Fruit fly (Drosophila melanogaster) whole organism, embryonic: Measurements from ENCODE around the gene erm.

ENCODE experiments used
- Bdp1 ChIP-seq: fragments of 200-800 bp; sonication (Bioruptor generic); optimal IDR thresholded peaks from 3 replicates; lab custom pipeline; 2016; ENCODE audit warnings: missing biosample characterization, missing genetic modification characterization
- Bgb ChIP-seq: fragments of 200-800 bp; sonication (Bioruptor generic); IDR thresholded peaks from 2 replicates; pipeline ENCODE4 v1.3.6; 2022; ENCODE audit warnings: missing biosample characterization, missing genetic modification characterization; ENCODE audit not compliant: partially characterized antibody
- CG11695 ChIP-seq: fragments of 200-800 bp; sonication (Bioruptor generic); IDR thresholded peaks from 3 replicates; pipeline ENCODE4 v1.3.6; 2022; ENCODE audit warnings: missing biosample characterization, missing genetic modification characterization
- CG12391 ChIP-seq: fragments of 200-800 bp; sonication (Bioruptor generic); optimal IDR thresholded peaks from 3 replicates; lab custom pipeline; 2018; ENCODE audit warnings: missing biosample characterization, mild to moderate bottlenecking, missing genetic modification characterization, moderate library complexity
- CG17186 ChIP-seq: fragments of 200-800 bp; sonication (Bioruptor generic); optimal IDR thresholded peaks from 3 replicates; lab custom pipeline; 2017; ENCODE audit warnings: missing biosample characterization, missing genetic modification reagents, missing genetic modification characterization
- CG17385 ChIP-seq: fragments of 200-800 bp; sonication (Bioruptor generic); optimal IDR thresholded peaks from 3 replicates; lab custom pipeline; 2018; ENCODE audit warnings: missing biosample characterization, mild to moderate bottlenecking, missing genetic modification characterization
- CG2712 ChIP-seq: fragments of 200-800 bp; optimal IDR thresholded peaks from 3 replicates; lab custom pipeline; 2019; ENCODE audit warnings: missing biosample characterization, mild to moderate bottlenecking, missing genetic modification characterization, moderate library complexity
- CG31441 ChIP-seq: fragments of 200-800 bp; sonication (Bioruptor generic); IDR thresholded peaks from 2 replicates; pipeline ENCODE4 v1.3.6; 2022; ENCODE audit warnings: missing biosample characterization, missing genetic modification characterization
- CG42726 ChIP-seq: fragments of 200-800 bp; sonication (Bioruptor generic); IDR thresholded peaks from 2 replicates; pipeline ENCODE4 v1.3.6; 2022; ENCODE audit warnings: missing biosample characterization, missing genetic modification characterization; ENCODE audit not compliant: partially characterized antibody
- CG4360 ChIP-seq: fragments of 200-800 bp; sonication (Bioruptor generic); IDR thresholded peaks from 2 replicates; pipeline ENCODE4 v1.3.6; 2022; ENCODE audit warnings: missing biosample characterization, missing genetic modification characterization
- CG6689 ChIP-seq: fragments of 200-800 bp; sonication (Bioruptor generic); IDR thresholded peaks from 2 replicates; pipeline ENCODE4 v1.3.6; 2022; ENCODE audit warnings: missing biosample characterization, missing genetic modification characterization
- CG6791 ChIP-seq: fragments of 200-800 bp; sonication (Bioruptor generic); IDR thresholded peaks from 3 replicates; pipeline ENCODE4 v1.3.6; 2022; ENCODE audit warnings: missing biosample characterization, missing genetic modification characterization; ENCODE audit not compliant: partially characterized antibody
- CG7928 ChIP-seq: fragments of 200-800 bp; sonication (Bioruptor generic); optimal IDR thresholded peaks from 2 replicates; lab custom pipeline; 2017; ENCODE audit warnings: missing biosample characterization, mild to moderate bottlenecking, missing genetic modification characterization
- CG7963 ChIP-seq: fragments of 200-800 bp; sonication (Bioruptor generic); IDR thresholded peaks from 3 replicates; pipeline ENCODE4 v1.3.6; 2022; ENCODE audit warnings: missing biosample characterization, missing genetic modification characterization; ENCODE audit not compliant: partially characterized antibody
- CG8924 ChIP-seq: fragments of 200-800 bp; optimal IDR thresholded peaks from 3 replicates; lab custom pipeline; 2019; ENCODE audit warnings: missing biosample characterization, mild to moderate bottlenecking, missing genetic modification characterization, moderate library complexity
- Dll ChIP-seq: fragments of 200-800 bp; sonication (Bioruptor generic); IDR thresholded peaks from 4 replicates; pipeline ENCODE4 v1.3.6; 2022; ENCODE audit warnings: missing biosample characterization, missing genetic modification characterization; ENCODE audit not compliant: partially characterized antibody
- Doc3 ChIP-seq: fragments of 200-800 bp; sonication (Bioruptor generic); IDR thresholded peaks from 3 replicates; pipeline ENCODE4 v1.3.6; 2022; ENCODE audit warnings: missing biosample characterization, missing genetic modification characterization; ENCODE audit not compliant: partially characterized antibody
- HHEX ChIP-seq: fragments of 200-800 bp; sonication (Bioruptor generic); optimal IDR thresholded peaks from 3 replicates; lab custom pipeline; 2017; ENCODE audit warnings: missing biosample characterization, mild to moderate bottlenecking, missing genetic modification characterization, missing genetic modification reagents
- HLH4C ChIP-seq: fragments of 200-800 bp; sonication (Bioruptor generic); IDR thresholded peaks from 3 replicates; pipeline ENCODE4 v1.3.6; 2022; ENCODE audit warnings: missing biosample characterization, missing genetic modification characterization; ENCODE audit not compliant: partially characterized antibody
- HLHmδ ChIP-seq: fragments of 200-800 bp; sonication (Bioruptor generic); optimal IDR thresholded peaks from 2 replicates; lab custom pipeline; 2018; ENCODE audit warnings: missing biosample characterization, mild to moderate bottlenecking, missing genetic modification characterization, moderate library complexity
- Kr ChIP-seq: fragments of 200-800 bp; sonication (Bioruptor generic); optimal IDR thresholded peaks from 2 replicates; lab custom pipeline; 2017; ENCODE audit warnings: missing biosample characterization, mild to moderate bottlenecking, missing genetic modification characterization
- Lhr ChIP-seq: fragments of 200-800 bp; sonication (Bioruptor generic); optimal IDR thresholded peaks from 3 replicates; lab custom pipeline; 2017; ENCODE audit warnings: mild to moderate bottlenecking, missing biosample characterization, missing genetic modification reagents, missing genetic modification characterization
- Myb ChIP-seq: fragments of 200-800 bp; sonication (Bioruptor generic); optimal IDR thresholded peaks from 2 replicates; lab custom pipeline; 2016; ENCODE audit warnings: missing biosample characterization, missing genetic modification characterization
- NK7.1 ChIP-seq: fragments of 200-800 bp; sonication (Bioruptor generic); optimal IDR thresholded peaks from 3 replicates; lab custom pipeline; 2016; ENCODE audit warnings: missing biosample characterization, missing genetic modification characterization
- Taf1 ChIP-seq: fragments of 200-800 bp; sonication (Bioruptor generic); IDR thresholded peaks from 2 replicates; pipeline ENCODE4 v1.3.6; 2022; ENCODE audit warnings: missing biosample characterization, missing genetic modification characterization
- amos ChIP-seq: fragments of 200-800 bp; sonication (Bioruptor generic); IDR thresholded peaks from 2 replicates; pipeline ENCODE4 v1.3.6; 2022; ENCODE audit warnings: missing biosample characterization, missing genetic modification characterization; ENCODE audit not compliant: partially characterized antibody
- bbx ChIP-seq: fragments of 200-800 bp; sonication (Bioruptor generic); IDR thresholded peaks from 2 replicates; pipeline ENCODE4 v1.3.6; 2022; ENCODE audit warnings: missing biosample characterization, missing genetic modification characterization; ENCODE audit not compliant: partially characterized antibody
- caup ChIP-seq: fragments of 200-800 bp; sonication (Bioruptor generic); optimal IDR thresholded peaks from 3 replicates; lab custom pipeline; 2017; ENCODE audit warnings: missing biosample characterization, mild to moderate bottlenecking, missing genetic modification characterization, moderate library complexity; ENCODE audit not compliant: severe bottlenecking
- chinmo ChIP-seq: fragments of 200-800 bp; sonication (Bioruptor generic); IDR thresholded peaks from 4 replicates; pipeline ENCODE4 v1.3.6; 2022; ENCODE audit warnings: missing biosample characterization, missing genetic modification characterization; ENCODE audit not compliant: partially characterized antibody
- dysf ChIP-seq: fragments of 200-800 bp; sonication (Bioruptor generic); IDR thresholded peaks from 3 replicates; pipeline ENCODE4 v1.3.6; 2022; ENCODE audit warnings: missing biosample characterization, missing genetic modification characterization
- exex ChIP-seq: fragments of 200-800 bp; sonication (Bioruptor generic); optimal IDR thresholded peaks from 4 replicates; lab custom pipeline; 2018; ENCODE audit warnings: missing biosample characterization, mild to moderate bottlenecking, missing genetic modification characterization, moderate library complexity
- fru ChIP-seq: fragments of >200 bp; optimal IDR thresholded peaks from 2 replicates; lab custom pipeline; 2017
- gfzf ChIP-seq: fragments of 200-800 bp; sonication (Bioruptor generic); optimal IDR thresholded peaks from 2 replicates; lab custom pipeline; 2016; ENCODE audit warnings: missing biosample characterization, mild to moderate bottlenecking, missing genetic modification characterization, moderate library complexity
- gsb ChIP-seq: fragments of 200-800 bp; sonication (Bioruptor generic); IDR thresholded peaks from 2 replicates; pipeline ENCODE4 v1.3.6; 2022; ENCODE audit warnings: missing biosample characterization, missing genetic modification characterization
- hb ChIP-seq: fragments of 200-800 bp; sonication (Bioruptor generic); IDR thresholded peaks from 3 replicates; pipeline ENCODE4 v1.3.6; 2022; ENCODE audit warnings: missing biosample characterization, missing genetic modification characterization; ENCODE audit not compliant: partially characterized antibody
- nerfin-1 ChIP-seq: fragments of 200-800 bp; sonication (Bioruptor generic); optimal IDR thresholded peaks from 3 replicates; lab custom pipeline; 2019; ENCODE audit warnings: missing biosample characterization, mild to moderate bottlenecking, missing genetic modification characterization, moderate library complexity
- nmo ChIP-seq: fragments of 200-800 bp; sonication (Bioruptor generic); optimal IDR thresholded peaks from 2 replicates; lab custom pipeline; 2018; ENCODE audit warnings: missing biosample characterization, mild to moderate bottlenecking, missing genetic modification characterization, moderate library complexity
- phol ChIP-seq: fragments of 200-800 bp; sonication (Bioruptor generic); optimal IDR thresholded peaks from 3 replicates; lab custom pipeline; 2018; ENCODE audit warnings: missing biosample characterization, mild to moderate bottlenecking, missing genetic modification characterization, moderate library complexity
- ranshi ChIP-seq: fragments of 200-800 bp; sonication (Bioruptor generic); IDR thresholded peaks from 2 replicates; pipeline ENCODE4 v1.3.6; 2022; ENCODE audit warnings: missing biosample characterization, missing genetic modification characterization
- schlank ChIP-seq: fragments of 200-800 bp; sonication (Bioruptor generic); optimal IDR thresholded peaks from 2 replicates; lab custom pipeline; 2018; ENCODE audit warnings: missing biosample characterization, mild to moderate bottlenecking, missing genetic modification characterization
- sens ChIP-seq: fragments of 200-800 bp; sonication (Bioruptor generic); peaks from one replicate; lab custom pipeline; 2016; ENCODE audit warnings: missing biosample characterization, missing genetic modification characterization
- stwl ChIP-seq: fragments of 200-800 bp; sonication (Bioruptor generic); optimal IDR thresholded peaks from 3 replicates; lab custom pipeline; 2018; ENCODE audit warnings: missing biosample characterization, mild to moderate bottlenecking, missing genetic modification characterization, moderate library complexity
- tin ChIP-seq: fragments of 200-800 bp; sonication (Bioruptor generic); optimal IDR thresholded peaks from 3 replicates; lab custom pipeline; 2016; ENCODE audit warnings: missing biosample characterization, missing genetic modification characterization
- tna ChIP-seq: fragments of 200-800 bp; sonication (Bioruptor generic); IDR thresholded peaks from 2 replicates; pipeline ENCODE4 v1.3.6; 2022; ENCODE audit warnings: missing biosample characterization, missing genetic modification characterization; ENCODE audit not compliant: partially characterized antibody
- unc-4 ChIP-seq: fragments of 200-800 bp; sonication (Bioruptor generic); IDR thresholded peaks from 2 replicates; pipeline ENCODE4 v1.3.6; 2022; ENCODE audit warnings: missing biosample characterization, missing genetic modification characterization; ENCODE audit not compliant: partially characterized antibody
- zen ChIP-seq: fragments of 200-800 bp; sonication (Bioruptor generic); optimal IDR thresholded peaks from 3 replicates; lab custom pipeline; 2018; ENCODE audit warnings: missing biosample characterization, mild to moderate bottlenecking, missing genetic modification characterization, moderate library complexity

Gene erm

DNA sequence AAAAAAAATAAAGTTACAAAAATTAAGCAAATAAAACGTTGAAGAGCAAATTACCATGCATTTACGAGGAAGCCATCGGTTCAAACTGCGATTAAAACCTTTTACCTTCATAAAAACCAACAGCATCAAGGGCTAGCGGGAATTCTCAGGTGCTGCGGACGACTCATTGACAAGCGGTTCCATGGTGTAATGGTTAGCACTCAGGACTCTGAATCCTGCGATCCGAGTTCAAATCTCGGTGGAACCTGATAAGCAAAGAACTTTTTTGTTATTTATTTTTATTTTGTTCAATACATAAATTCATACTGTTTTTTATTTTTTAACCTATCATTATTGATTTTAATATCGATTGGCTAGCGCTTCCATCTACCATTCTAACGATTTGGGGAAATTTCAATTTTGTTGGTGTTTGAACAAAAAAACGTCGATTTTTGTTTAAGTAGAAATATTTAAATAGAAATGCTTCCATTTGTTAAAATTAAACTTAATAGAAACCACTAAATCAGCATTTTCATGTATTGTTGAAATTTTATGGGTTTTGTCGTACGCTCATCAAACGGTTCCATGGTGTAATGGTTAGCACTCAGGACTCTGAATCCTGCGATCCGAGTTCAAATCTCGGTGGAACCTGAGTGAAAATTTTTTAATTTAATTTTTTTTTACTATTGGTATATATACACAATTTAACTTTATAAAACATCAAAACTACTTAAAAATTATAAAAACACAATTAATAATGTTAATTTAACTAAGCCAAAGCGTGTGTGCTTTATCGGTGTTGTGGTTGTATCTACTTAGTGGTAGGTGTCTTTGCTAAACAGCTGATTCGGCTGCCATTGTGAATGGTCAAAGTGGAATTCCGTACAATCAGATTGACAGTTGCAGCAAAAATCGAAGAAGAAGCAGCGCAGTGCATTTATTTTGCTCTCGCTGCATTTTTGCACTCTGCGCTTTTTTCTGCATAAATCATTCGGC is 39.1 kb upstream of the erm start, which contains the start of gene CG4238:
TSS of gene CG4238 (plus strand) at position 880 of the 975 bp plus-strand sequence.
- TF ChIP-seq Dll: peak; percentile 52; the same call in 1 of the 4 replicates
- peak; percentile 69 for TF ChIP-seq bbx (GFP tag; lab: Robert Waterston, UW)
- peak; percentile 39; the same call in 1 of the 2 replicates for TF ChIP-seq unc-4 (GFP tag; lab: Robert Waterston, UW)
- TF ChIP-seq Lhr: peak; percentile 1
- peak; percentile 16 for TF ChIP-seq CG8924 (tag; lab: Kevin White, UChicago)
- TF ChIP-seq dysf (GFP tag; lab: Robert Waterston, UW): no peak
- peak; percentile 69 for TF ChIP-seq Bgb (GFP tag; lab: Robert Waterston, UW)
- TF ChIP-seq CG6689 (GFP tag; lab: Robert Waterston, UW): no peak
- TF ChIP-seq CG31441 (GFP tag; lab: Robert Waterston, UW): 0 out of 2 replicates have a peak, but pooled peaks have one; percentile 28
- peak; percentile 22 for TF ChIP-seq nmo (GFP tag; lab: Kevin White, UChicago)
- no peak for TF ChIP-seq schlank (tag; lab: Kevin White, UChicago)
- TF ChIP-seq Taf1 (GFP tag; lab: Robert Waterston, UW): no peak
- peak; percentile 50 for TF ChIP-seq CG7963 (GFP tag; lab: Robert Waterston, UW)
- TF ChIP-seq HHEX: no peak
- TF ChIP-seq HLHmδ: no peak
- peak; percentile 100 for TF ChIP-seq CG2712 (tag; lab: Kevin White, UChicago)
- 0 out of 2 replicates have a peak, but pooled peaks have one; percentile 12 for TF ChIP-seq CG4360
- TF ChIP-seq ranshi (GFP tag; lab: Robert Waterston, UW): no peak
- TF ChIP-seq caup (GFP tag; lab: Kevin White, UChicago): no peak
- TF ChIP-seq CG12391 (tag; lab: Kevin White, UChicago): peak; percentile 54
- TF ChIP-seq stwl (tag; lab: Kevin White, UChicago): peak; percentile 55
- peak; percentile 55 for TF ChIP-seq zen (tag; lab: Kevin White, UChicago)
- no peak for TF ChIP-seq CG7928 (GFP tag; lab: Kevin White, UChicago)
- peak; percentile 83; the same call in 3 of the 4 replicates for TF ChIP-seq chinmo (GFP tag; lab: Robert Waterston, UW)
- no peak; the same call in 2 of the 3 replicates for TF ChIP-seq Doc3 (GFP tag; lab: Robert Waterston, UW)
- peak; percentile 16 for TF ChIP-seq gfzf (GFP tag; lab: Kevin White, UChicago)
- TF ChIP-seq sens: peak; percentile 17
- TF ChIP-seq NK7.1 (GFP tag; lab: Kevin White, UChicago): no peak
- TF ChIP-seq HLH4C: peak; percentile 63; the same call in 2 of the 3 replicates
- TF ChIP-seq CG42726 (GFP tag; lab: Robert Waterston, UW): peak; percentile 88
- TF ChIP-seq CG11695 (GFP tag; lab: Robert Waterston, UW): no peak
- TF ChIP-seq fru: no peak
- peak; percentile 5 for TF ChIP-seq CG17186
- no peak for TF ChIP-seq exex (tag; lab: Kevin White, UChicago)
- TF ChIP-seq CG6791: peak; percentile 92
- no peak for TF ChIP-seq Kr
- peak; percentile 24 for TF ChIP-seq Myb
- peak; percentile 57 for TF ChIP-seq nerfin-1 (tag; lab: Kevin White, UChicago)
- no peak for TF ChIP-seq gsb (GFP tag; lab: Robert Waterston, UW)
- 0 out of 3 replicates have a peak, but pooled peaks have one; percentile 57 for TF ChIP-seq hb (GFP tag; lab: Robert Waterston, UW)
- peak; percentile 98 for TF ChIP-seq Bdp1 (GFP tag; lab: Kevin White, UChicago)
- peak; percentile 95 for TF ChIP-seq CG17385 (GFP tag; lab: Kevin White, UChicago)
- TF ChIP-seq amos: peak; percentile 71
- peak; percentile 56 for TF ChIP-seq tna (GFP tag; lab: Robert Waterston, UW)
- no peak for TF ChIP-seq tin (GFP tag; lab: Kevin White, UChicago)
- peak; percentile 76 for TF ChIP-seq phol (tag; lab: Kevin White, UChicago)
